Worm (Caenorhabditis elegans): ENCODE results near the gene C13A2.4.

The C13A2.4 gene

DNA sequence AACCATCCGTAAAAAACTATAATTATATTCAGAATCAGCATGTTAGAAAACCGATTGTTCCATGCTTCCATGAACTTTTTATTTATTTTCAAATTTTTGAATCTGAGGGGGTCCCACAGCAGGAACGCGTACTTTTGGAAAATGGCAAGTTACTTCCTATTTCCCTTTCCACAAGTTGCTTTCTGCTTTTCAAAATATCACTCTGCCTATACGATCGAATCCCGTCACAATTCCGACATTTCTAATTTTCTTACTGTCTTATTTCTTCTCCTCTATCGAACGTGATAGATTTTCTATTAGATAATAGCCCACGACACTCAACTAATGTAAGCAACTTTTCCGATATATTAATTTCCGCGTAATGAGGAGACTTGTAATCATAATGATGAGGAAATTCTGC lies 3.7 kb upstream of the C13A2.4 start, which contains the start of gene C13A2.5:
Gene C13A2.5 (plus strand): TSS at position 301 of the 400 bp plus-strand sequence.
- TF ChIP-seq elt-3 (tag; optimal IDR thresholded peaks at IDR 0.05), result no peak
- no peak for TF ChIP-seq nhr-11 (tag; optimal IDR thresholded peaks at IDR 0.05)
- TF ChIP-seq elt-1 (tag; optimal IDR thresholded peaks at IDR 0.05), result no peak
- no peak for TF ChIP-seq zag-1 (tag; optimal IDR thresholded peaks at IDR 0.05)
- TF ChIP-seq unc-39 (tag; optimal IDR thresholded peaks at IDR 0.05), result no peak
- no peak for TF ChIP-seq pqm-1 (tag; optimal IDR thresholded peaks at IDR 0.05)
- no peak for TF ChIP-seq skn-1 (tag; optimal IDR thresholded peaks at IDR 0.05)
- no peak for TF ChIP-seq aly-2 (tag; optimal IDR thresholded peaks at IDR 0.05)
- TF ChIP-seq nfya-1 (tag; optimal IDR thresholded peaks at IDR 0.05; ENCODE audit: insufficient read depth), result no peak
- no peak for TF ChIP-seq ztf-11 (tag; optimal IDR thresholded peaks at IDR 0.05)
- no peak for TF ChIP-seq lsy-12 (tag; optimal IDR thresholded peaks at IDR 0.05)
- no peak for TF ChIP-seq sea-2 (GFP tag; optimal IDR thresholded peaks at IDR 0.05)
- no peak for TF ChIP-seq ama-1 (optimal IDR thresholded peaks at IDR 0.05)
- TF ChIP-seq daf-12 (tag; optimal IDR thresholded peaks at IDR 0.05), result no peak
- TF ChIP-seq ceh-9 (tag; optimal IDR thresholded peaks at IDR 0.05), result no peak
- TF ChIP-seq nhr-237 (tag; optimal IDR thresholded peaks at IDR 0.05), result no peak

DNA sequence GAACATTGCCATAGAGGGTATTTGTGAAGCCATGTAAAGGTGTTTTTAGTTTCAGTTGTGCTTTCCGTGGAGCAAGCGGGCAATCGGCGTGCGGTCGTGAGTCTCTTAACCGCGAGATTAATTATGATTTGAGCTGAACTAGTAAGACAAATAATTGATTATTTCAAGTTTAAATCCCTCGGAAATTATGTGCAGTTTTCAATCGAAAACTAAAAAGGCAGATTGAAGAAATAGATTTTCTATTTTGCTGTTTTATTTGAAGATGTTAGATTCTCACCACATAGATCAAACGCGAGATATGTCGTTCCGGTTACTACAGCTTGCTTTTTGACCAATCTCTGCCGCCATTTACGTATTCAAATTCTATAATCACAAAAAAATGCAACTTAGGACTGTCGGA lies 2.8 kb downstream of the C13A2.4 start, which contains the start of gene C13A2.3:
Gene C13A2.3 (plus strand): TSS at position 301 of the 400 bp plus-strand sequence.
- TF ChIP-seq nfya-1 (tag; optimal IDR thresholded peaks at IDR 0.05; ENCODE audit: insufficient read depth) (no peak), lsy-12 (tag; optimal IDR thresholded peaks at IDR 0.05) (no peak), skn-1 (tag; optimal IDR thresholded peaks at IDR 0.05) (no peak), snpc-4 (tag; optimal IDR thresholded peaks at IDR 0.05) (no peak), elt-2 (tag; optimal IDR thresholded peaks at IDR 0.05) (no peak), sea-2 (GFP tag; optimal IDR thresholded peaks at IDR 0.05) (no peak), ceh-9 (tag; optimal IDR thresholded peaks at IDR 0.05) (no peak), R02D3.7 (tag; optimal IDR thresholded peaks at IDR 0.05) (no peak), nhr-12 (tag; optimal IDR thresholded peaks at IDR 0.05) (no peak), fkh-2 (tag; optimal IDR thresholded peaks at IDR 0.05) (no peak)

DNA sequence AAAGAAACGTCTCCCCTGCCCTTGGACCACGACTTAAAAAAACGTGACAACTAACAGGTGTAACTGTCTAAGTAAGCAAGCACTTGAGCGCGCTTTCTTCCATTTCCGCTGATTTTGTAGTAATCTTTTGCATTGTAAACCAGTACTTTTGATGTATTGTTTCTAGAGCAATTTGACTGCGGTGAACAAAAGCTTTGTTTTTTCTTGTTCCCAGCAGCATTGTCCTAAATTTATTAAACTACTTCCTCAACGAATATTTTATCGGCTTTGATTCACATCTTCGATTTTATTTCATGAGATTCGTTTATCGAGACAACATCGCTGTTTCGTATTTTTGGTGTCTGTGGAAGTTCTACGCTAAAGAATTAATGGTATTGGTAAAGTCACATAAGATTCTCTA lies 9.5 kb downstream of the C13A2.4 start, which contains the start of gene C13A2.1:
Gene C13A2.1 (plus strand): TSS at position 301 of the 400 bp plus-strand sequence.
- TF ChIP-seq fkh-2 (tag; optimal IDR thresholded peaks at IDR 0.05), result no peak

DNA sequence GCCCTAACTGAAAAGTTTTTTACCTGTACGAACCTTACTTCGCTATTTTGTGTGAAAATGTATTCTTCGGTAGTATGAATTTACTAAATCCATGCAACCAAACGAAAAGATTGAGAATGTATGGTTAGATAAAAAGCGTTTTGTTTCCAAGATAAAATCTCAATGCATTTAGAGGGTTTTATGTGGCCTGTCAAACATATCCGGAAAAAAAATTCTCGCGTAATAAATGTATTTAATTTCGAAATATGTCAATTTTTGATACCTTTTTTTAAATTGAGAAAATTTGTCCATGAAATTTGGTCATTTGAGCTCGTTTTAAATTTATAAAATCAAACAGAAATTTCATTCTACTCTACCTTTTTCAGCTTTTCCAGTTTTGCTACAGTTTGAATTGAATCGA lies 16.1 kb downstream of the C13A2.4 start, which contains the start of gene F07G11.4:
Gene F07G11.4 (minus strand): TSS at position 101 of the 400 bp plus-strand sequence.
- no peak for TF ChIP-seq ceh-9 (tag; optimal IDR thresholded peaks at IDR 0.05)
- TF ChIP-seq jun-1 (tag; optimal IDR thresholded peaks at IDR 0.05), result no peak
- no peak for TF ChIP-seq elt-2 (tag; optimal IDR thresholded peaks at IDR 0.05)
- no peak for TF ChIP-seq pha-4 (tag; optimal IDR thresholded peaks at IDR 0.05)

DNA sequence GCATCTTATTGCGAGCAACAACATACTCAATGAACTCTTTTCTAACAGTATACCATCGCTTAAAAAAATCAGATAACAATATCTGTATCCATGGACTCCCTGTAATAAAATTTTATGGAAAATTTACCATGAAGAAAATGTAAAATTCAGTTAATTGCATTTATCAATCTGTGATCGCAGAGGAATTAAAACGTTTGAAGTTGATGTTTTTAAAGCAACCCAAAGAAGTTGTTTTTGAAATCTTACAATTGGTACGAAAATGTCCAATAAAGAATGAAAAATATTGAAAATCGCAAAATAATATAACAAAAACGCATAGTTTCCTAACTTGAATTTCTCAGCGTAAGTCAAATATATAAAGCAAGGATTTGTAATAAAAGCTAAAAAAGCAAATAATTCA lies 18.1 kb downstream of the C13A2.4 start, which contains the start of gene srj-32:
Gene srj-32 (minus strand): TSS at position 101 of the 400 bp plus-strand sequence.
- TF ChIP-seq hmg-11 (tag; optimal IDR thresholded peaks at IDR 0.05), result no peak
- no peak for TF ChIP-seq R02D3.7 (tag; optimal IDR thresholded peaks at IDR 0.05)
- TF ChIP-seq jun-1 (tag; optimal IDR thresholded peaks at IDR 0.05), result no peak

DNA sequence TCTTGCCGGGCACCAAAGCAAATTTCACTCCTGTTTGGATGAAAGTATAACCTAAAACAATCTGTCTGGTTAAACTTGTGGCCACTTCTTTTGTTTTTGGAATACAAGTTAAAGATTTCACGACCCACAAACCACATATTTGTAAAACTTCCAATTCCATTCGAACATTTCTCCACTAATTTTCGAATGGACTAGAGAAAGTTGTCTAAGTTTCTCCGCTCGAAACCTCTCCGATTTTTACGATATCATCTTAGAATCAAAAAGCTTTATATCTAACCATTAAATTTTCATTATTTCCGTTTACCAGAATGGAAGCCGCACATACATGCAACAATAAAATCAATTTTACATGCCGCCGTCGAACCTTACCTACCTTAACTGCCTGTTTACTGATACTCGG lies 19.3 kb downstream of the C13A2.4 start, which contains the start of gene F07G11.3:
Gene F07G11.3 (plus strand): TSS at position 301 of the 400 bp plus-strand sequence.
- TF ChIP-seq ceh-9 (tag; optimal IDR thresholded peaks at IDR 0.05) (no peak), sea-2 (GFP tag; optimal IDR thresholded peaks at IDR 0.05) (no peak), nhr-25 (tag; optimal IDR thresholded peaks at IDR 0.05) (no peak), aly-2 (tag; optimal IDR thresholded peaks at IDR 0.05) (no peak), elt-2 (tag; optimal IDR thresholded peaks at IDR 0.05) (no peak), tbx-2 (tag; optimal IDR thresholded peaks at IDR 0.05) (no peak), ztf-4 (tag; optimal IDR thresholded peaks at IDR 0.05) (no peak), zag-1 (tag; optimal IDR thresholded peaks at IDR 0.05) (no peak), nfya-1 (tag; optimal IDR thresholded peaks at IDR 0.05; ENCODE audit: insufficient read depth) (no peak), R02D3.7 (tag; optimal IDR thresholded peaks at IDR 0.05) (no peak), lin-15B (tag; optimal IDR thresholded peaks at IDR 0.05) (no peak), nhr-28 (tag; optimal IDR thresholded peaks at IDR 0.05) (no peak), nhr-12 (tag; optimal IDR thresholded peaks at IDR 0.05) (no peak), nhr-67 (tag; optimal IDR thresholded peaks at IDR 0.05) (no peak), egl-5 (tag; optimal IDR thresholded peaks at IDR 0.05) (no peak), lin-39 (tag; optimal IDR thresholded peaks at IDR 0.05) (no peak), lsy-12 (tag; optimal IDR thresholded peaks at IDR 0.05) (no peak), ZK546.5 (tag; optimal IDR thresholded peaks at IDR 0.05) (no peak)
